Fruit fly (Drosophila melanogaster) whole organism, wandering third instar larva: Measurements from ENCODE around the gene hid.

Experiments used
- CG32264 ChIP-seq: fragments of 200-800 bp; sonication (Bioruptor generic); optimal IDR thresholded peaks from 2 replicates; lab custom pipeline; 2016; ENCODE audit warnings: missing biosample characterization, missing genetic modification characterization
- CG9705 ChIP-seq: fragments of 200-800 bp; sonication (Bioruptor generic); optimal IDR thresholded peaks from 2 replicates; lab custom pipeline; 2018; ENCODE audit warnings: missing biosample characterization, mild to moderate bottlenecking, missing genetic modification characterization
- HLH106 ChIP-seq: fragments of 200-800 bp; optimal IDR thresholded peaks from 3 replicates; lab custom pipeline; 2019; ENCODE audit warnings: missing biosample characterization, mild to moderate bottlenecking, missing genetic modification characterization, moderate library complexity
- Hr78 ChIP-seq: fragments of >200 bp; optimal IDR thresholded peaks from 2 replicates; lab custom pipeline; 2017; ENCODE audit warnings: missing biosample characterization, missing genetic modification characterization
- dmrt93B ChIP-seq: fragments of 200-800 bp; sonication (Bioruptor generic); optimal IDR thresholded peaks from 2 replicates; lab custom pipeline; 2018; ENCODE audit warnings: missing biosample characterization, mild to moderate bottlenecking, missing genetic modification characterization
- dsf ChIP-seq: sonication (Bioruptor generic); optimal IDR thresholded peaks from 2 replicates; lab custom pipeline; 2016; ENCODE audit warnings: missing biosample characterization, missing genetic modification characterization, borderline replicate concordance
- fru ChIP-seq: fragments of 200-800 bp; sonication (Bioruptor generic); optimal IDR thresholded peaks from 3 replicates; lab custom pipeline; 2016; ENCODE audit warnings: missing biosample characterization, mild to moderate bottlenecking, missing genetic modification characterization
- sage ChIP-seq: fragments of 200-800 bp; sonication (Bioruptor generic); optimal IDR thresholded peaks from 2 replicates; lab custom pipeline; 2016; ENCODE audit warnings: missing biosample characterization, mild to moderate bottlenecking, missing genetic modification characterization
- usp ChIP-seq: fragments of >200 bp; optimal IDR thresholded peaks from 2 replicates; lab custom pipeline; 2017; ENCODE audit warnings: missing biosample characterization, missing genetic modification characterization
- woc ChIP-seq: sonication (Bioruptor generic); optimal IDR thresholded peaks from 2 replicates; lab custom pipeline; 2016; ENCODE audit warnings: missing biosample characterization, mild to moderate bottlenecking, missing genetic modification characterization

dm6 chr3L:18205516-18205915 lies 20.1 kb upstream of the hid start:
- TF ChIP-seq usp (GFP tag; lab: Kevin White, UChicago) (no peak), fru (GFP tag; lab: Kevin White, UChicago) (no peak), sage (GFP tag; lab: Kevin White, UChicago) (no peak), dsf (no peak), HLH106 (tag; lab: Kevin White, UChicago) (no peak), Hr78 (no peak), CG9705 (GFP tag; lab: Kevin White, UChicago) (no peak), woc (GFP tag; lab: Kevin White, UChicago) (no peak), dmrt93B (GFP tag; lab: Kevin White, UChicago) (no peak), CG32264 (no peak)
